Worm (Caenorhabditis elegans): ENCODE results near the gene C04E6.4.

DNA sequence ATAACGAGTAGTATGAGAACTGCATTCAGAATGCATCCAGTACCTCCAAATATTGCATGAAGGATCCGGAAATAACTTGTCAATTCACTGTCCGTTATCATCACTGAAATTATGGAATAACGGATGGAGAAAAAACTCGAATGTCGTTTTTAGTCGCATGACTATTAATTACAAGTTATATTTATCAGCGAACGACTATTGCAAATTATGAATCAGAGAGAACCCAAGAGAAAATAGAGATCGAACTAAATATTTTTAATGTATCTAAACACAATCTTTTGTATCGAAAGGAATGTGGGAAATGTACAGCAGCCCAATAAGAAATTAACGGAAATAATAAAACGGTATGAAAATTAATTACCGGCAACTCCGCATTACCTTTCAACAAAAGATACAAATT, 7.2 kb upstream of the C04E6.4 start, which contains the start of gene srd-16:
- no peak for TF ChIP-seq ztf-11 (tag; optimal IDR thresholded peaks at IDR 0.05)
- no peak for TF ChIP-seq pha-4 (tag; optimal IDR thresholded peaks at IDR 0.05)

All from whole organism, mixed stage, embryonic.